Worm (Caenorhabditis elegans) whole organism, L1 larva: ENCODE measurements around the gene C53C11.2.
A peak's percentile ranks its signal among the peaks of the same experiment; 100 is the strongest.

Experiments used
- C04F5.9 ChIP-seq: sonication (generic microtip); optimal IDR thresholded peaks from 2 replicates; lab custom pipeline; 2016; ENCODE audit warnings: missing genetic modification characterization, missing compliant biosample characterization
- blmp-1 ChIP-seq: fragments of 150-350 bp; optimal IDR thresholded peaks from 2 replicates; lab custom pipeline; 2014; ENCODE audit warnings: missing biosample characterization, missing genetic modification characterization
- ceh-8 ChIP-seq: fragments of 200-800 bp; sonication (Bioruptor generic); optimal IDR thresholded peaks from 2 replicates; lab custom pipeline; 2018; ENCODE audit warnings: mild to moderate bottlenecking, missing genetic modification characterization, moderate library complexity, missing compliant biosample characterization
- ceh-88 ChIP-seq: fragments of 200-800 bp; sonication (Bioruptor generic); IDR thresholded peaks from 2 replicates; pipeline ENCODE4 v1.3.6; 2022; ENCODE audit warnings: missing genetic modification characterization, missing compliant biosample characterization
- ceh-90 ChIP-seq: sonication (generic microtip); optimal IDR thresholded peaks from 2 replicates; lab custom pipeline; 2016; ENCODE audit warnings: missing genetic modification characterization, missing compliant biosample characterization
- dpl-1 ChIP-seq, 3 experiments: fragments of 150-350 bp in 2 of 3; sonication (generic microtip) in 1 of 3; optimal IDR thresholded peaks; 2 replicates each; lab custom pipeline; 2014 to 2017; ENCODE audit warnings: missing biosample characterization in 3 of 3, missing genetic modification characterization in 3 of 3, missing genetic modification reagents in 3 of 3
- dsc-1 ChIP-seq: sonication (generic microtip); optimal IDR thresholded peaks from 2 replicates; lab custom pipeline; 2016; ENCODE audit warnings: mild to moderate bottlenecking, missing genetic modification characterization, missing compliant biosample characterization
- efl-3 ChIP-seq: fragments of 200-800 bp; sonication (Bioruptor generic); optimal IDR thresholded peaks from 2 replicates; lab custom pipeline; 2018; ENCODE audit warnings: mild to moderate bottlenecking, missing genetic modification characterization, missing compliant biosample characterization
- elt-2 ChIP-seq: sonication (generic microtip); optimal IDR thresholded peaks from 2 replicates; lab custom pipeline; 2016; ENCODE audit warnings: missing genetic modification characterization, mild to moderate bottlenecking, inconsistent platforms, missing compliant biosample characterization, missing genetic modification reagents
- elt-3 ChIP-seq, 6 experiments: fragments of 150-350 bp in 1 of 6; sonication (generic microtip); optimal IDR thresholded peaks; 2 replicates each; lab custom pipeline; 2017 to 2018; ENCODE audit warnings: missing biosample characterization in 6 of 6, missing genetic modification characterization in 6 of 6, inconsistent platforms in 1 of 6
- ets-5 ChIP-seq: fragments of 200-800 bp; sonication (Bioruptor generic); IDR thresholded peaks from 2 replicates; pipeline ENCODE4 v1.3.6; 2022; ENCODE audit warnings: missing genetic modification characterization, missing compliant biosample characterization
- fkh-10 ChIP-seq: sonication (generic microtip); optimal IDR thresholded peaks from 2 replicates; lab custom pipeline; 2017; ENCODE audit warnings: missing biosample characterization, missing genetic modification reagents, missing genetic modification characterization
- fkh-4 ChIP-seq: sonication (generic microtip); optimal IDR thresholded peaks from 2 replicates; lab custom pipeline; 2016; ENCODE audit warnings: missing compliant biosample characterization, missing genetic modification characterization, borderline replicate concordance
- fkh-8 ChIP-seq: sonication (generic microtip); optimal IDR thresholded peaks from 2 replicates; lab custom pipeline; 2016; ENCODE audit warnings: mild to moderate bottlenecking, missing genetic modification characterization, missing compliant biosample characterization
- grh-1 ChIP-seq: fragments of 200-800 bp; sonication (Bioruptor generic); IDR thresholded peaks from 2 replicates; pipeline ENCODE4 v1.3.6; 2022; ENCODE audit warnings: missing genetic modification reagents, missing genetic modification characterization, missing compliant biosample characterization
- hlh-17 ChIP-seq: fragments of 200-800 bp; sonication (Bioruptor generic); optimal IDR thresholded peaks from 2 replicates; lab custom pipeline; 2018; ENCODE audit warnings: missing genetic modification characterization, mild to moderate bottlenecking, missing compliant biosample characterization, moderate library complexity, borderline replicate concordance
- lin-15B ChIP-seq: fragments of 150-350 bp; sonication (generic microtip); optimal IDR thresholded peaks from 3 replicates; lab custom pipeline; 2014; ENCODE audit warnings: missing biosample characterization, missing genetic modification characterization
- lin-39 ChIP-seq: fragments of 150-350 bp; optimal IDR thresholded peaks from 2 replicates; lab custom pipeline; 2014; ENCODE audit warnings: missing biosample characterization, missing genetic modification reagents, missing genetic modification characterization
- nhr-11 ChIP-seq: fragments of 150-350 bp; optimal IDR thresholded peaks from 2 replicates; lab custom pipeline; 2014; ENCODE audit warnings: missing biosample characterization, missing genetic modification characterization
- nhr-12 ChIP-seq: sonication (generic microtip); optimal IDR thresholded peaks from 2 replicates; lab custom pipeline; 2017; ENCODE audit warnings: missing biosample characterization, missing genetic modification characterization
- nhr-28 ChIP-seq: fragments of 150-350 bp; optimal IDR thresholded peaks from 2 replicates; lab custom pipeline; 2014; ENCODE audit warnings: missing biosample characterization, missing genetic modification characterization
- nhr-77 ChIP-seq: fragments of 150-350 bp; optimal IDR thresholded peaks from 2 replicates; lab custom pipeline; 2014; ENCODE audit warnings: missing biosample characterization, missing genetic modification characterization
- pag-3 ChIP-seq: sonication (generic microtip); optimal IDR thresholded peaks from 2 replicates; lab custom pipeline; 2017; ENCODE audit warnings: missing genetic modification characterization, mild to moderate bottlenecking, missing compliant biosample characterization, antibody characterized with exemption, borderline replicate concordance; ENCODE audit not compliant: insufficient read depth
- snu-23 ChIP-seq: sonication (generic microtip); optimal IDR thresholded peaks from 2 replicates; lab custom pipeline; 2016; ENCODE audit warnings: missing genetic modification characterization, missing compliant biosample characterization
- sox-4 ChIP-seq: sonication (generic microtip); optimal IDR thresholded peaks from 2 replicates; lab custom pipeline; 2016; ENCODE audit warnings: missing genetic modification characterization, missing compliant biosample characterization
- sptf-1 ChIP-seq: fragments of 150-350 bp; optimal IDR thresholded peaks from 2 replicates; lab custom pipeline; 2014; ENCODE audit warnings: missing biosample characterization, missing genetic modification characterization
- tlp-1 ChIP-seq: fragments of 150-350 bp; optimal IDR thresholded peaks from 2 replicates; lab custom pipeline; 2014; ENCODE audit warnings: missing biosample characterization, missing genetic modification characterization
- unc-130 ChIP-seq: fragments of 150-350 bp; optimal IDR thresholded peaks from 2 replicates; lab custom pipeline; 2017; ENCODE audit warnings: missing biosample characterization, missing genetic modification characterization, inconsistent platforms
- unc-30 ChIP-seq: sonication (generic microtip); optimal IDR thresholded peaks from 2 replicates; lab custom pipeline; 2017; ENCODE audit warnings: missing biosample characterization, missing genetic modification characterization
- unc-98 ChIP-seq: fragments of 200-800 bp; sonication (Bioruptor generic); IDR thresholded peaks from 2 replicates; pipeline ENCODE4 v1.3.6; 2022; ENCODE audit warnings: missing genetic modification characterization, missing compliant biosample characterization
- xbp-1 ChIP-seq: sonication (generic microtip); optimal IDR thresholded peaks from 2 replicates; lab custom pipeline; 2016; ENCODE audit warnings: missing genetic modification characterization, missing compliant biosample characterization
- zag-1 ChIP-seq: fragments of 150-350 bp; optimal IDR thresholded peaks from 2 replicates; lab custom pipeline; 2014; ENCODE audit warnings: missing biosample characterization, missing genetic modification characterization
- zip-4 ChIP-seq: fragments of 200-800 bp; sonication (Bioruptor generic); optimal IDR thresholded peaks from 2 replicates; lab custom pipeline; 2018; ENCODE audit warnings: mild to moderate bottlenecking, missing genetic modification characterization, moderate library complexity, missing compliant biosample characterization
- ztf-4 ChIP-seq: fragments of 150-350 bp; optimal IDR thresholded peaks from 2 replicates; lab custom pipeline; 2014; ENCODE audit warnings: missing biosample characterization, missing genetic modification characterization

Gene C53C11.2

DNA sequence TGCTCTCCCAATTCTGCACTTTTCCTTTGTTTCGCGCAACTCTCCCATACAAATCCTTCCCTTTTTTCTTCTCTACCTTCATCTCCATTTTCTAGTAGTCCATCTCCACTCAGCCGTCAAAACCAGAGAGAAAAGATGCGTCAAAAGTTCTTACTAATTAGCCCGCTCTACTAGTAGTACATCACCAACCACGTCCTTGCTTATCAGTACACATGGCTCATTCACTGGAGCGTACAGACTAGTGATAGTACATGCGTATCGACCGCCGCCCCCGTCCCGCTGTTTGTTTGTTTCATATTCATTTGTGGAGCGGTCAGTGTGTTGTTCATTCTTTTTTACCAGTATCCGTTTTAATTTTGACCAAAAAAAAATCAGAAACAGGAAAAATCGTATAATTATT lies 7.4 kb upstream of the C53C11.2 start:
- TF ChIP-seq nhr-77 (tag; lab: Kevin White, UChicago) (no peak), ceh-90 (tag; lab: Kevin White, UChicago) (no peak), zip-4 (GFP tag; lab: Kevin White, UChicago) (no peak), efl-3 (no peak)

ce11 chrX:17330574-17330973 lies 5.9 kb upstream of the C53C11.2 start:
- TF ChIP-seq fkh-10 (no peak), ceh-8 (GFP tag; lab: Kevin White, UChicago) (no peak), elt-2 (tag; lab: Kevin White, UChicago) (no peak), dpl-1 (GFP tag; optimal IDR thresholded peaks at IDR 0.05; lab: Kevin White, UChicago) (no peak)
- TF ChIP-seq, all 84 proteins: peak for 0

DNA sequence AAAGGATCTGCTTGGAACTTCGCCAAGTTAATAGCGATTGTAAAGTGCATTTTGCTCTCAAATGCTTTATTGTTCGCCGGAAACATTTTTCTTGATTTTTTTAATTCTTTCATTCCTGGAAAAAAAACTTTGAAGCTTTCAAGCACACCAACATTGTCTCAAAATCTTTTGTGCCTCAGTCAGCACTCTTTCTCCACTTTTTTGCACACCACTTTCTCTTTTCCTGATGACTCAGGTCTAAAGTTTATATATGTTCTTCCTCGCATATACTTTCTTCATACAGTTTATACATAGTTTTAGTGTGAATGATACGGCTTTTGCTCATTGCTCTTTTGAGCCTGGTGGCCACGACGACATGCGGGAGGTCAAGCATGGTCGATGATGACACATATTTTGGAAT lies 2.7 kb upstream of the C53C11.2 start, which contains the start of gene C53C11.5:
TSS of gene C53C11.5 (plus strand) at position 301 of the 400 bp plus-strand sequence.
- TF ChIP-seq ets-5 (GFP tag; lab: Robert Waterston, UW) (no peak), fkh-4 (tag; lab: Kevin White, UChicago) (no peak), fkh-10 (no peak), nhr-12 (no peak), unc-30 (tag; lab: Kevin White, UChicago) (no peak), xbp-1 (tag; lab: Kevin White, UChicago) (no peak), grh-1 (GFP tag; lab: Robert Waterston, UW) (no peak), snu-23 (GFP tag; lab: Kevin White, UChicago) (no peak), elt-3 (tag; optimal IDR thresholded peaks at IDR 0.05; lab: Kevin White, UChicago) (no peak), unc-130 (tag; lab: Kevin White, UChicago) (no peak), lin-15B (tag; lab: Kevin White, UChicago) (no peak), ceh-88 (GFP tag; lab: Robert Waterston, UW) (no peak)
- TF ChIP-seq, all 84 proteins: peak for 0

ce11 chrX:17338944-17339343 lies 2.5 kb downstream of the C53C11.2 start:
- TF ChIP-seq blmp-1 (tag; lab: Kevin White, UChicago) (no peak), sox-4 (tag; lab: Kevin White, UChicago) (no peak), dsc-1 (tag; lab: Kevin White, UChicago) (no peak), ztf-4 (tag; lab: Kevin White, UChicago) (no peak), sptf-1 (tag; lab: Kevin White, UChicago) (no peak), zag-1 (tag; lab: Kevin White, UChicago) (no peak), dpl-1 (GFP tag; optimal IDR thresholded peaks at IDR 0.05; lab: Kevin White, UChicago) (no peak), unc-98 (GFP tag; lab: Robert Waterston, UW) (no peak), fkh-10 (peak; percentile 27), fkh-8 (tag; lab: Kevin White, UChicago) (peak; percentile 56), nhr-28 (tag; lab: Kevin White, UChicago) (no peak), lin-39 (tag; lab: Kevin White, UChicago) (no peak)

DNA sequence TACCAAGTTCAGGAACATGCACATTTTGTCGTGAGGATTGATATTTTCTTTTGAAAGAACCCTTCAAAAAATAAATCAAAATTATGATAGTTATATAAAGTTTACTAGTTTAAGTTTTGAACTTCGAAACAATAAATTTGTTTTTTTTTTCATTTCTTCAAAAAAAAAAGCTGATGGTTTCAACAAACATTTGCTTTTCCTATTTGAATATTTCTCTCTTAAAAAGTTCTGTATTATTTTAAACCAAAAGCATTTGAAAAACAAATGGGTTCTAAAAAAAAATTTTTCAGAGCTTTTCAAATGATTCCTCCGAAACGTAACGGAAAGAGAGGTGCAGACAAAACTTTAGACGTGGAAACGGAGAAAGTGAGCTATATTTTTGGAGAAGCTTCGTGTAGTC lies 4.0 kb downstream of the C53C11.2 start, which contains the start of gene C53C11.1:
TSS of gene C53C11.1 (plus strand) at position 301 of the 400 bp plus-strand sequence.
- TF ChIP-seq ceh-8 (GFP tag; lab: Kevin White, UChicago) (no peak), zag-1 (tag; lab: Kevin White, UChicago) (no peak), nhr-11 (no peak), dpl-1 (GFP tag; optimal IDR thresholded peaks at IDR 0.05; lab: Kevin White, UChicago) (no peak), elt-2 (tag; lab: Kevin White, UChicago) (no peak), dsc-1 (tag; lab: Kevin White, UChicago) (no peak), C04F5.9 (no peak), ceh-88 (GFP tag; lab: Robert Waterston, UW) (no peak), tlp-1 (tag; lab: Kevin White, UChicago) (no peak), hlh-17 (no peak), unc-30 (tag; lab: Kevin White, UChicago) (no peak), pag-3 (tag; lab: Kevin White, UChicago) (no peak)
